Worm (Caenorhabditis elegans): ENCODE results near the gene ugt-47.

DNA sequence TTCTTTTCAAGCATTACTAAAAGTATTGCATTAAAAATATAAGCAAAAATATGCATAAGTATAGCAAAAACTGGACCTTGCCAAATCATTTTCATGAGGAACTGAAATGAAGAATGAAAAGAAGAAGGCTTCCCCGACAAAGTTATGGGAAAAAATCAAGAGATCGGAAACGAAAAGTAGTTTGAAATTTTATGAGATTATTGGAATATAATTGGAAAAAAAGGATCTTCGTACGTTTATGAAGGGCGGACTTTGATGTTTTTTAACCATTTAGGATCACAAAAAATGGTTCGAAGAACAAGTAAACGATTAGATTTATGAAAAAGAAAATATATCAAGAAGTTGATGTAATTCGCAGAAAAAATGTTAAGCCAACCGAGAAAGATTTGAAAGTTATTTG, 22.5 kb upstream of the ugt-47 start, which contains the start of gene srxa-18:
- TF ChIP-seq lin-32 (GFP tag; optimal IDR thresholded peaks at IDR 0.05) (no peak), elt-3 (tag; optimal IDR thresholded peaks at IDR 0.05) (no peak)
